Fruit fly (Drosophila melanogaster) whole organism, wandering third instar larva: Measurements from ENCODE around the gene Dyro.

Experiments
- Myc ChIP-seq: fragments of >200 bp; optimal IDR thresholded peaks from 2 replicates; lab custom pipeline; 2017
- N ChIP-seq: fragments of >200 bp; optimal IDR thresholded peaks from 2 replicates; lab custom pipeline; 2018; ENCODE audit warnings: missing biosample characterization, missing external identifiers, missing genetic modification characterization
- dmrt93B ChIP-seq: fragments of 200-800 bp; sonication (Bioruptor generic); optimal IDR thresholded peaks from 2 replicates; lab custom pipeline; 2018; ENCODE audit warnings: missing biosample characterization, mild to moderate bottlenecking, missing genetic modification characterization
- jim ChIP-seq: fragments of 175-275, 200-325 bp; sonication (Bioruptor generic); optimal IDR thresholded peaks from 2 replicates; lab custom pipeline; 2016; ENCODE audit warnings: missing biosample characterization, mild to moderate bottlenecking, missing genetic modification characterization
- pan ChIP-seq: fragments of >200 bp; optimal IDR thresholded peaks from 2 replicates; lab custom pipeline; 2017
- psq ChIP-seq: fragments of 200-800 bp; sonication (Bioruptor generic); optimal IDR thresholded peaks from 3 replicates; lab custom pipeline; 2017; ENCODE audit warnings: missing biosample characterization, mild to moderate bottlenecking, missing genetic modification characterization, moderate library complexity
- sage ChIP-seq: fragments of 200-800 bp; sonication (Bioruptor generic); optimal IDR thresholded peaks from 2 replicates; lab custom pipeline; 2016; ENCODE audit warnings: missing biosample characterization, mild to moderate bottlenecking, missing genetic modification characterization
- usp ChIP-seq: fragments of >200 bp; optimal IDR thresholded peaks from 2 replicates; lab custom pipeline; 2017; ENCODE audit warnings: missing biosample characterization, missing genetic modification characterization

dm6 chr3L:11248303-11248702 lies 47.4 kb downstream of the Dyro start:
- TF ChIP-seq dmrt93B (GFP tag; lab: Kevin White, UChicago) (no peak), sage (GFP tag; lab: Kevin White, UChicago) (no peak), N (GFP tag; lab: Kevin White, UChicago) (no peak), usp (GFP tag; lab: Kevin White, UChicago) (no peak), Myc (no peak), pan (no peak), psq (GFP tag; lab: Kevin White, UChicago) (no peak), jim (GFP tag; lab: Kevin White, UChicago) (no peak)
